Fruit fly (Drosophila melanogaster): Measurements from ENCODE around the gene Asciz.

The Asciz gene

DNA sequence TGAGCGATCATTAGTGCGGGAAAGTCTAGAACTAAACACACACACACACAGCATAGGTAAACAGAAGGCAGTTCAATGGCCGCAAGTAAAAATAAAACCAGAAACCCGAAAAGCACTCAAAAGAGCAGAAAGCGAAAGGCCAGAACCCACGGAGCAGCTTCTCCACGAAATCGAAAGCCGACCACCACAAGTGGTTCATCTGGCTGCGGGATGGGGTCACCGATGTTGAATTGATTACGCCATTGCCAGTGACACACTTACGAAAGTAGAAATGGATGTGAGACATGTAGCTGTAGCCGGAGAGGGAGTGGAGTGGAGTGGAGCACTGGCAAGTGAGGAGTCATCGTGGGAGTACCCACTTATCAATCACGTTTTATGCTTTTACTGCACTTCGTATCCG lies 24.6 kb downstream of the Asciz start (continued):
- TF ChIP-seq zen2 (GFP tag; IDR thresholded peaks at IDR 0.05; ENCODE audit: partially characterized antibody) (no peak), Hr39 (optimal IDR thresholded peaks at IDR 0.05) (no peak), gce (GFP tag; IDR thresholded peaks at IDR 0.05) (no peak), al (GFP tag; IDR thresholded peaks at IDR 0.05) (no peak), Kr (GFP tag; optimal IDR thresholded peaks at IDR 0.05) (no peak), Med (GFP tag) (no peak), Mes4 (GFP tag; optimal IDR thresholded peaks at IDR 0.05) (no peak), CG11093 (GFP tag; IDR thresholded peaks at IDR 0.05) (no peak), pnt (GFP tag; optimal IDR thresholded peaks at IDR 0.05) (no peak), CG16813 (GFP tag; IDR thresholded peaks at IDR 0.05; ENCODE audit: partially characterized antibody) (no peak), Doc3 (GFP tag; IDR thresholded peaks at IDR 0.05; ENCODE audit: partially characterized antibody) (no peak), CG32772 (GFP tag; IDR thresholded peaks at IDR 0.05) (no peak), CG31441 (GFP tag; IDR thresholded peaks at IDR 0.05) (peak; percentile 28; the same call in 1 of the 2 replicates), salm (tag; optimal IDR thresholded peaks at IDR 0.05) (no peak), CG11696 (GFP tag; IDR thresholded peaks at IDR 0.05) (no peak), Sox100B (GFP tag; optimal IDR thresholded peaks at IDR 0.05) (no peak), CG13624 (GFP tag; optimal IDR thresholded peaks at IDR 0.05) (no peak), CG8089 (GFP tag; optimal IDR thresholded peaks at IDR 0.05) (no peak), Blimp-1 (GFP tag; optimal IDR thresholded peaks at IDR 0.05) (peak; percentile 100), CG9876 (GFP tag; optimal IDR thresholded peaks at IDR 0.05) (no peak), cad (GFP tag; optimal IDR thresholded peaks at IDR 0.05) (no peak), CG34376 (GFP tag; optimal IDR thresholded peaks at IDR 0.05) (no peak), da (GFP tag; optimal IDR thresholded peaks at IDR 0.05) (no peak), ken (GFP tag; IDR thresholded peaks at IDR 0.05) (no peak), CG13123 (GFP tag; optimal IDR thresholded peaks at IDR 0.05) (no peak), NFAT (GFP tag; IDR thresholded peaks at IDR 0.05) (no peak), lilli (GFP tag; optimal IDR thresholded peaks at IDR 0.05) (no peak), CG2875 (GFP tag; optimal IDR thresholded peaks at IDR 0.05) (peak; percentile 30), CG31224 (GFP tag; IDR thresholded peaks at IDR 0.05) (no peak), CG31388 (GFP tag; optimal IDR thresholded peaks at IDR 0.05) (no peak), CG18619 (GFP tag; optimal IDR thresholded peaks at IDR 0.05) (no peak), Aef1 (GFP tag; IDR thresholded peaks at IDR 0.05) (no peak), Usf (GFP tag; optimal IDR thresholded peaks at IDR 0.05) (no peak), CG32767 (GFP tag; IDR thresholded peaks at IDR 0.05) (no peak), eve (GFP tag; optimal IDR thresholded peaks at IDR 0.05) (no peak), esg (GFP tag; conservative IDR thresholded peaks at IDR 0.05) (no peak), bigmax (GFP tag; optimal IDR thresholded peaks at IDR 0.05) (no peak), wek (GFP tag; optimal IDR thresholded peaks at IDR 0.05) (no peak), Poxn (GFP tag; IDR thresholded peaks at IDR 0.05) (no peak), CG10267 (tag; optimal IDR thresholded peaks at IDR 0.05) (peak; percentile 5), fd96Cb (tag; optimal IDR thresholded peaks at IDR 0.05) (no peak), MESR4 (GFP tag; optimal IDR thresholded peaks at IDR 0.05) (no peak), CG3065 (GFP tag; optimal IDR thresholded peaks at IDR 0.05) (no peak), CG1603 (tag; optimal IDR thresholded peaks at IDR 0.05) (no peak), tna (GFP tag; IDR thresholded peaks at IDR 0.05; ENCODE audit: partially characterized antibody) (no peak), crc (GFP tag; optimal IDR thresholded peaks at IDR 0.05) (no peak), Rx (GFP tag; IDR thresholded peaks at IDR 0.05) (no peak), CG9817 (tag; optimal IDR thresholded peaks at IDR 0.05) (no peak), cwo (GFP tag; optimal IDR thresholded peaks at IDR 0.05) (no peak), fu2 (GFP tag; optimal IDR thresholded peaks at IDR 0.05) (no peak), row (GFP tag; IDR thresholded peaks at IDR 0.05) (no peak), CG12071 (GFP tag; optimal IDR thresholded peaks at IDR 0.05) (no peak), Side (GFP tag; optimal IDR thresholded peaks at IDR 0.05) (no peak)
